Fruit fly (Drosophila melanogaster): Measurements from ENCODE around the gene noi.

noi gene

DNA sequence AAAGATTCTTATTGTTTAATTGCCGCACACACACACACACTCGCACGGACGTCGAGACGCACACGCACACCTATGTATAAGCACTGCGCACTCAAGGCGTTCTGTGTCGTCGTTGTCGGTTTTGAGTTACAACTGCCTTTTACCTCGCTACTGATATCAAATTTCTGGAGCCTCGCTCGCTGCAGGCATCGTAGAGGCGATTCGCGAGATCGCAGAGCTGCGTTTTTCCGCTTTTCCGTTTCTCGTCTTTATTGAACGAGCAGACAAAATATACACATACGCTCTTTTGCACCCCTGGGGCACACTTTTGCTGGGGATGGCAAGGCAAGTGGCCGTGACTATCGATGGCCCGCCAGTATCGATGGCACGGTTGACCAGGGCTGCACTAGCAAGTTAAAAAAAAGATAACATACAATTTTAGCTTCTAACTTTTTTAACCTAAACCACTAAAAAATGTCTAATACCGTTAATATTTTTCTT is 43.8 kb downstream of the noi start, which contains the start of gene CG2519 (continued):
- TF ChIP-seq sim (GFP tag; IDR thresholded peaks at IDR 0.05) (no peak; the same call in 1 of the 2 replicates), Dad (GFP tag; optimal IDR thresholded peaks at IDR 0.05) (peak; percentile 36), klu (GFP tag; IDR thresholded peaks at IDR 0.05) (no peak), CG8765 (GFP tag; IDR thresholded peaks at IDR 0.05) (peak; percentile 25; the same call in 1 of the 2 replicates), B-H1 (GFP tag; IDR thresholded peaks at IDR 0.05) (no peak), CG4730 (GFP tag; IDR thresholded peaks at IDR 0.05) (no peak; the same call in 1 of the 2 replicates), ato (GFP tag; IDR thresholded peaks at IDR 0.05; ENCODE audit: partially characterized antibody) (peak; percentile 92), CG17328 (GFP tag; IDR thresholded peaks at IDR 0.05) (peak; percentile 55), CrebB (tag; optimal IDR thresholded peaks at IDR 0.05) (peak; percentile 59), eyg (GFP tag; optimal IDR thresholded peaks at IDR 0.05) (peak; percentile 35), dan (GFP tag; IDR thresholded peaks at IDR 0.05) (no peak), peb (GFP tag; IDR thresholded peaks at IDR 0.05) (no peak), CG15073 (GFP tag; optimal IDR thresholded peaks at IDR 0.05) (no peak), Antp (GFP tag; optimal IDR thresholded peaks at IDR 0.05) (peak; percentile 58), CG10274 (GFP tag; optimal IDR thresholded peaks at IDR 0.05) (no peak), grn (GFP tag; optimal IDR thresholded peaks at IDR 0.05) (no peak), C15 (GFP tag; IDR thresholded peaks at IDR 0.05) (no peak), CG13287 (GFP tag; IDR thresholded peaks at IDR 0.05; ENCODE audit: partially characterized antibody) (peak; percentile 91), YL-1 (GFP tag; optimal IDR thresholded peaks at IDR 0.05) (peak; percentile 93), ranshi (GFP tag; IDR thresholded peaks at IDR 0.05) (peak; percentile 53; the same call in 1 of the 2 replicates), sob (GFP tag; IDR thresholded peaks at IDR 0.05) (peak; percentile 78), otp (GFP tag; IDR thresholded peaks at IDR 0.05) (0 out of 3 replicates have a peak, but pooled peaks have one; percentile 6), tin (GFP tag; optimal IDR thresholded peaks at IDR 0.05) (peak; percentile 61), CG15269 (tag; optimal IDR thresholded peaks at IDR 0.05) (no peak), gsb (GFP tag; IDR thresholded peaks at IDR 0.05) (peak; percentile 31; the same call in 1 of the 2 replicates), maf-S (GFP tag; optimal IDR thresholded peaks at IDR 0.05) (peak; percentile 16), HLH3B (GFP tag; IDR thresholded peaks at IDR 0.05) (peak; percentile 55; the same call in 1 of the 2 replicates), inv (GFP tag; IDR thresholded peaks at IDR 0.05; ENCODE audit: partially characterized antibody) (peak; percentile 91), unc-4 (GFP tag; IDR thresholded peaks at IDR 0.05; ENCODE audit: partially characterized antibody) (peak; percentile 91), CG8359 (GFP tag; optimal IDR thresholded peaks at IDR 0.05; ENCODE audit: borderline replicate concordance) (no peak), CG1647 (GFP tag; optimal IDR thresholded peaks at IDR 0.05) (peak; percentile 36), gfzf (GFP tag; optimal IDR thresholded peaks at IDR 0.05) (peak; percentile 42), CG9609 (GFP tag; optimal IDR thresholded peaks at IDR 0.05) (peak; percentile 58), HLHmδ (GFP tag; optimal IDR thresholded peaks at IDR 0.05) (no peak), Dek (tag; optimal IDR thresholded peaks at IDR 0.05) (no peak), CG32532 (GFP tag; IDR thresholded peaks at IDR 0.05) (peak; percentile 81), dm (GFP tag; optimal IDR thresholded peaks at IDR 0.05) (peak; percentile 51), cg (GFP tag; optimal IDR thresholded peaks at IDR 0.05) (peak; percentile 98), CG10959 (GFP tag; IDR thresholded peaks at IDR 0.05) (peak; percentile 34; the same call in 1 of the 2 replicates), ems (GFP tag; optimal IDR thresholded peaks at IDR 0.05) (peak; percentile 72), pros (GFP tag; optimal IDR thresholded peaks at IDR 0.05) (peak; percentile 65), CG14710 (tag; optimal IDR thresholded peaks at IDR 0.05) (peak; percentile 82), tll (GFP tag; optimal IDR thresholded peaks at IDR 0.05) (no peak), Gug (GFP tag; IDR thresholded peaks at IDR 0.05) (peak; percentile 74; the same call in 2 of the 4 replicates), CG4617 (GFP tag; optimal IDR thresholded peaks at IDR 0.05; ENCODE audit: borderline replicate concordance) (peak; percentile 86), Hr51 (GFP tag; optimal IDR thresholded peaks at IDR 0.05) (peak in 1 of 2 experiments; percentile 51), dysf (GFP tag; IDR thresholded peaks at IDR 0.05) (peak; percentile 43; the same call in 2 of the 3 replicates), D (optimal IDR thresholded peaks at IDR 0.05) (peak; percentile 81), D (GFP tag; optimal IDR thresholded peaks at IDR 0.05) (no peak), dati (GFP tag; IDR thresholded peaks at IDR 0.05) (peak; percentile 55; the same call in 1 of the 2 replicates)

Data from whole organism, embryonic.